Fruit fly (Drosophila melanogaster) whole organism, embryonic: ENCODE measurements around the gene CG9586.

Experiments
- BtbVII ChIP-seq: fragments of 200-800 bp; sonication (Bioruptor generic); optimal IDR thresholded peaks from 3 replicates; lab custom pipeline; 2017; ENCODE audit warnings: missing biosample characterization, mild to moderate bottlenecking, missing genetic modification characterization
- CG11695 ChIP-seq: fragments of 200-800 bp; sonication (Bioruptor generic); IDR thresholded peaks from 3 replicates; pipeline ENCODE4 v1.3.6; 2022; ENCODE audit warnings: missing biosample characterization, missing genetic modification characterization
- CG11696 ChIP-seq: fragments of 200-800 bp; sonication (Bioruptor generic); IDR thresholded peaks from 2 replicates; pipeline ENCODE4 v1.3.6; 2022; ENCODE audit warnings: missing biosample characterization, missing genetic modification characterization
- CG12155 ChIP-seq: fragments of 200-800 bp; sonication (Bioruptor generic); optimal IDR thresholded peaks from 3 replicates; lab custom pipeline; 2016; ENCODE audit warnings: missing biosample characterization, missing genetic modification characterization
- CG13296 ChIP-seq: fragments of 200-800 bp; sonication (Bioruptor generic); optimal IDR thresholded peaks from 3 replicates; lab custom pipeline; 2018; ENCODE audit warnings: missing biosample characterization, mild to moderate bottlenecking, missing genetic modification characterization
- CG14667 ChIP-seq: fragments of 200-800 bp; sonication (Bioruptor generic); IDR thresholded peaks from 2 replicates; pipeline ENCODE4 v1.3.6; 2022; ENCODE audit warnings: missing biosample characterization, missing genetic modification characterization
- CG17612 ChIP-seq: fragments of 200-800 bp; sonication (Bioruptor generic); IDR thresholded peaks from 2 replicates; pipeline ENCODE4 v1.3.6; 2022; ENCODE audit warnings: missing biosample characterization, missing genetic modification characterization
- CG17912 ChIP-seq: fragments of 200-800 bp; sonication (Bioruptor generic); optimal IDR thresholded peaks from 2 replicates; lab custom pipeline; 2018; ENCODE audit warnings: missing biosample characterization, mild to moderate bottlenecking, missing genetic modification characterization
- CG18599 ChIP-seq: fragments of 200-800 bp; sonication (Bioruptor generic); optimal IDR thresholded peaks from 3 replicates; lab custom pipeline; 2017; ENCODE audit warnings: missing biosample characterization, missing genetic modification characterization, mild to moderate bottlenecking, moderate library complexity, missing genetic modification reagents
- CG18764 ChIP-seq: fragments of 200-800 bp; sonication (Bioruptor generic); optimal IDR thresholded peaks from 3 replicates; lab custom pipeline; 2016; ENCODE audit warnings: missing biosample characterization, missing genetic modification characterization
- CG2678 ChIP-seq: fragments of 200-800 bp; sonication (Bioruptor generic); optimal IDR thresholded peaks from 3 replicates; lab custom pipeline; 2019; ENCODE audit warnings: missing biosample characterization, mild to moderate bottlenecking, missing genetic modification characterization, moderate library complexity
- CG32772 ChIP-seq: fragments of 200-800 bp; sonication (Bioruptor generic); IDR thresholded peaks from 2 replicates; pipeline ENCODE4 v1.3.6; 2022; ENCODE audit warnings: missing biosample characterization, missing genetic modification characterization
- CG33557 ChIP-seq: fragments of 200-800 bp; sonication (Bioruptor generic); optimal IDR thresholded peaks from 2 replicates; lab custom pipeline; 2019; ENCODE audit warnings: missing biosample characterization, mild to moderate bottlenecking, missing genetic modification characterization, moderate library complexity
- CG6689 ChIP-seq: fragments of 200-800 bp; sonication (Bioruptor generic); IDR thresholded peaks from 2 replicates; pipeline ENCODE4 v1.3.6; 2022; ENCODE audit warnings: missing biosample characterization, missing genetic modification characterization
- CG8359 ChIP-seq: fragments of 200-800 bp; sonication (Bioruptor generic); optimal IDR thresholded peaks from 2 replicates; lab custom pipeline; 2017; ENCODE audit warnings: missing biosample characterization, mild to moderate bottlenecking, missing genetic modification characterization, borderline replicate concordance
- CG8944 ChIP-seq: fragments of 200-800 bp; sonication (Bioruptor generic); optimal IDR thresholded peaks from 3 replicates; lab custom pipeline; 2016; ENCODE audit warnings: missing biosample characterization, missing genetic modification characterization
- CG9797 ChIP-seq: fragments of 200-800 bp; sonication (Bioruptor generic); optimal IDR thresholded peaks from 3 replicates; lab custom pipeline; 2018; ENCODE audit warnings: missing biosample characterization, mild to moderate bottlenecking, missing genetic modification characterization
- D ChIP-seq, 2 experiments: fragments of 200-800 bp in 1 of 2; fragments of >200 bp in 1 of 2; sonication (Bioruptor generic) in 1 of 2; optimal IDR thresholded peaks; 2 replicates in 1 of 2; 3 replicates in 1 of 2; lab custom pipeline; 2017; ENCODE audit warnings: mild to moderate bottlenecking in 1 of 2, missing biosample characterization in 1 of 2, missing genetic modification characterization in 1 of 2, missing genetic modification reagents in 1 of 2
- Dp ChIP-seq: fragments of 200-800 bp; sonication (Bioruptor generic); optimal IDR thresholded peaks from 2 replicates; lab custom pipeline; 2018; ENCODE audit warnings: missing biosample characterization, mild to moderate bottlenecking, missing genetic modification characterization, moderate library complexity
- Drgx ChIP-seq: fragments of 200-800 bp; sonication (Bioruptor generic); IDR thresholded peaks from 2 replicates; pipeline ENCODE4 v1.3.6; 2022; ENCODE audit warnings: missing biosample characterization, missing genetic modification characterization
- Fer1 ChIP-seq: fragments of 200-800 bp; sonication (Bioruptor generic); optimal IDR thresholded peaks from 2 replicates; lab custom pipeline; 2017; ENCODE audit warnings: missing biosample characterization, mild to moderate bottlenecking, missing genetic modification characterization
- Hey ChIP-seq: fragments of 200-800 bp; sonication (Bioruptor generic); optimal IDR thresholded peaks from 3 replicates; lab custom pipeline; 2018; ENCODE audit warnings: missing biosample characterization, mild to moderate bottlenecking, missing genetic modification characterization
- Hr3 ChIP-seq: fragments of 200-800 bp; sonication (Bioruptor generic); optimal IDR thresholded peaks from 3 replicates; lab custom pipeline; 2016; ENCODE audit warnings: missing biosample characterization, missing genetic modification characterization
- Meics ChIP-seq: fragments of 200-800 bp; sonication (Bioruptor generic); optimal IDR thresholded peaks from 2 replicates; lab custom pipeline; 2017; ENCODE audit warnings: missing biosample characterization, mild to moderate bottlenecking, missing genetic modification characterization
- Oaz ChIP-seq: fragments of 200-800 bp; sonication (Bioruptor generic); IDR thresholded peaks from 2 replicates; pipeline ENCODE4 v1.3.6; 2022; ENCODE audit warnings: missing biosample characterization, missing genetic modification characterization
- Oli ChIP-seq: fragments of 200-800 bp; sonication (Bioruptor generic); optimal IDR thresholded peaks from 2 replicates; lab custom pipeline; 2018; ENCODE audit warnings: missing biosample characterization, mild to moderate bottlenecking, missing genetic modification characterization, moderate library complexity
- Pdp1 ChIP-seq, 2 experiments: fragments of 200-800 bp; sonication (Bioruptor generic); optimal IDR thresholded peaks; 3 replicates each; lab custom pipeline; 2016; ENCODE audit warnings: missing biosample characterization in 2 of 2, missing genetic modification characterization in 2 of 2, mild to moderate bottlenecking in 1 of 2, moderate library complexity in 1 of 2
- Poxn ChIP-seq: fragments of 200-800 bp; sonication (Bioruptor generic); IDR thresholded peaks from 2 replicates; pipeline ENCODE4 v1.3.6; 2022; ENCODE audit warnings: missing biosample characterization, missing genetic modification characterization
- Sry-β ChIP-seq: fragments of 200-800 bp; sonication (Bioruptor generic); optimal IDR thresholded peaks from 2 replicates; lab custom pipeline; 2018; ENCODE audit warnings: missing biosample characterization, mild to moderate bottlenecking, missing genetic modification characterization, moderate library complexity
- Taf1 ChIP-seq: fragments of 200-800 bp; sonication (Bioruptor generic); IDR thresholded peaks from 2 replicates; pipeline ENCODE4 v1.3.6; 2022; ENCODE audit warnings: missing biosample characterization, missing genetic modification characterization
- Xrp1 ChIP-seq: fragments of 200-800 bp; sonication (Bioruptor generic); IDR thresholded peaks from 2 replicates; pipeline ENCODE4 v1.3.6; 2022; ENCODE audit warnings: missing biosample characterization, missing genetic modification characterization
- al ChIP-seq: fragments of 200-800 bp; sonication (Bioruptor generic); IDR thresholded peaks from 2 replicates; pipeline ENCODE4 v1.3.6; 2022; ENCODE audit warnings: missing biosample characterization, missing genetic modification characterization
- btn ChIP-seq: fragments of 200-800 bp; sonication (Bioruptor generic); optimal IDR thresholded peaks from 2 replicates; lab custom pipeline; 2016; ENCODE audit warnings: missing biosample characterization, missing genetic modification characterization
- caup ChIP-seq: fragments of 200-800 bp; sonication (Bioruptor generic); optimal IDR thresholded peaks from 3 replicates; lab custom pipeline; 2017; ENCODE audit warnings: missing biosample characterization, mild to moderate bottlenecking, missing genetic modification characterization, moderate library complexity; ENCODE audit not compliant: severe bottlenecking
- croc ChIP-seq: fragments of 200-800 bp; sonication (Bioruptor generic); conservative IDR thresholded peaks from 3 replicates; pipeline ENCODE4 v1.3.6; 2022; ENCODE audit warnings: missing biosample characterization, missing genetic modification characterization
- ems ChIP-seq: fragments of 200-800 bp; sonication (Bioruptor generic); optimal IDR thresholded peaks from 3 replicates; lab custom pipeline; 2016; ENCODE audit warnings: missing biosample characterization, missing genetic modification characterization
- en ChIP-seq: fragments of 200-800 bp; sonication (Bioruptor generic); optimal IDR thresholded peaks from 2 replicates; lab custom pipeline; 2016; ENCODE audit warnings: missing biosample characterization, missing genetic modification characterization
- eyg ChIP-seq: fragments of 200-800 bp; sonication (Bioruptor generic); optimal IDR thresholded peaks from 3 replicates; lab custom pipeline; 2016; ENCODE audit warnings: missing biosample characterization, missing genetic modification characterization
- grau ChIP-seq: fragments of 200-800 bp; optimal IDR thresholded peaks from 3 replicates; lab custom pipeline; 2019; ENCODE audit warnings: missing biosample characterization, mild to moderate bottlenecking, missing genetic modification characterization, moderate library complexity
- gt ChIP-seq: fragments of 200-800 bp; sonication (Bioruptor generic); IDR thresholded peaks from 2 replicates; pipeline ENCODE4 v1.3.6; 2022; ENCODE audit warnings: missing biosample characterization, missing genetic modification characterization
- lola ChIP-seq, 3 experiments: fragments of >200 bp in 2 of 3; fragments of 200-800 bp in 1 of 3; sonication (Bioruptor generic) in 1 of 3; optimal IDR thresholded peaks; 2 replicates each; lab custom pipeline; 2017 to 2019; ENCODE audit warnings: missing biosample characterization in 3 of 3, missing genetic modification characterization in 3 of 3, mild to moderate bottlenecking in 1 of 3, moderate library complexity in 1 of 3
- nerfin-2 ChIP-seq: fragments of 200-800 bp; sonication (Bioruptor generic); IDR thresholded peaks from 2 replicates; pipeline ENCODE4 v1.3.6; 2022; ENCODE audit warnings: missing biosample characterization, missing genetic modification characterization; ENCODE audit not compliant: partially characterized antibody
- pb ChIP-seq: fragments of 200-800 bp; sonication (Bioruptor generic); optimal IDR thresholded peaks from 3 replicates; lab custom pipeline; 2016; ENCODE audit warnings: missing biosample characterization, missing genetic modification characterization
- pita ChIP-seq: fragments of 200-800 bp; sonication (Bioruptor generic); optimal IDR thresholded peaks from 2 replicates; lab custom pipeline; 2017; ENCODE audit warnings: missing biosample characterization, mild to moderate bottlenecking, missing genetic modification characterization
- sens ChIP-seq: fragments of 200-800 bp; sonication (Bioruptor generic); peaks from one replicate; lab custom pipeline; 2016; ENCODE audit warnings: missing biosample characterization, missing genetic modification characterization
- seq ChIP-seq: fragments of 200-800 bp; sonication (Bioruptor generic); IDR thresholded peaks from 2 replicates; pipeline ENCODE4 v1.3.6; 2022; ENCODE audit warnings: missing biosample characterization, missing genetic modification characterization
- shn ChIP-seq: fragments of 200-800 bp; sonication (Bioruptor generic); optimal IDR thresholded peaks from 3 replicates; lab custom pipeline; 2016; ENCODE audit warnings: missing biosample characterization, missing genetic modification characterization
- sqz ChIP-seq: fragments of 200-800 bp; sonication (Bioruptor generic); optimal IDR thresholded peaks from 3 replicates; lab custom pipeline; 2018; ENCODE audit warnings: missing biosample characterization, mild to moderate bottlenecking, missing genetic modification characterization
- tap ChIP-seq: fragments of 200-800 bp; optimal IDR thresholded peaks from 3 replicates; lab custom pipeline; 2019; ENCODE audit warnings: missing biosample characterization, mild to moderate bottlenecking, missing genetic modification characterization, moderate library complexity
- vvl ChIP-seq: fragments of 200-800 bp; sonication (Bioruptor generic); IDR thresholded peaks from 2 replicates; pipeline ENCODE4 v1.3.6; 2022; ENCODE audit warnings: missing biosample characterization, missing genetic modification characterization

CG9586 gene

dm6 chr2L:9133169-9133568, 33.1 kb downstream of the CG9586 start (continued):
- TF ChIP-seq CG18764 (GFP tag; lab: Kevin White, UChicago) (peak; percentile 33), croc (peak; percentile 63), nerfin-2 (GFP tag; lab: Robert Waterston, UW) (no peak), Xrp1 (GFP tag; lab: Robert Waterston, UW) (peak; percentile 89), en (GFP tag; lab: Kevin White, UChicago) (no peak), eyg (no peak), pita (GFP tag; lab: Kevin White, UChicago) (no peak), CG14667 (GFP tag; lab: Robert Waterston, UW) (no peak; the same call in 1 of the 2 replicates), Oli (tag; lab: Kevin White, UChicago) (peak; percentile 78), Taf1 (GFP tag; lab: Robert Waterston, UW) (no peak), sens (GFP tag; lab: Kevin White, UChicago) (peak; percentile 84), CG12155 (GFP tag; lab: Kevin White, UChicago) (peak; percentile 38), CG17912 (no peak), pb (GFP tag; lab: Kevin White, UChicago) (no peak), Dp (GFP tag; lab: Kevin White, UChicago) (no peak), CG13296 (GFP tag; lab: Kevin White, UChicago) (peak; percentile 60), CG11695 (GFP tag; lab: Robert Waterston, UW) (peak; percentile 70; the same call in 1 of the 3 replicates), gt (GFP tag; lab: Robert Waterston, UW) (peak; percentile 57; the same call in 1 of the 2 replicates), Meics (GFP tag; lab: Kevin White, UChicago) (peak; percentile 43), CG32772 (peak; percentile 72), Hey (tag; lab: Kevin White, UChicago) (no peak), CG8359 (GFP tag; lab: Kevin White, UChicago) (peak; percentile 23), CG18599 (GFP tag; lab: Kevin White, UChicago) (peak; percentile 71), CG33557 (GFP tag; lab: Kevin White, UChicago) (peak; percentile 78), Sry-β (GFP tag; lab: Kevin White, UChicago) (no peak), Hr3 (peak; percentile 70), vvl (GFP tag; lab: Robert Waterston, UW) (peak; percentile 88), grau (peak; percentile 80), lola (GFP tag; optimal IDR thresholded peaks at IDR 0.05; lab: Kevin White, UChicago) (peak in 1 of 3 experiments; percentile 83), shn (GFP tag; lab: Kevin White, UChicago) (no peak), Fer1 (peak; percentile 68), seq (GFP tag; lab: Robert Waterston, UW) (no peak), CG6689 (GFP tag; lab: Robert Waterston, UW) (peak; percentile 76), CG11696 (peak; percentile 38; the same call in 1 of the 2 replicates), D (optimal IDR thresholded peaks at IDR 0.05; lab: Kevin White, UChicago) (no peak), D (GFP tag; optimal IDR thresholded peaks at IDR 0.05; lab: Kevin White, UChicago) (peak; percentile 83), btn (GFP tag; lab: Kevin White, UChicago) (no peak), caup (GFP tag; lab: Kevin White, UChicago) (peak; percentile 12), CG8944 (GFP tag; lab: Kevin White, UChicago) (no peak), Drgx (GFP tag; lab: Robert Waterston, UW) (peak; percentile 56), CG2678 (tag; lab: Kevin White, UChicago) (peak; percentile 85), sqz (GFP tag; lab: Kevin White, UChicago) (peak; percentile 43), Oaz (GFP tag; lab: Robert Waterston, UW) (no peak), CG17612 (GFP tag; lab: Robert Waterston, UW) (no peak), al (GFP tag; lab: Robert Waterston, UW) (no peak), CG9797 (GFP tag; lab: Kevin White, UChicago) (no peak), ems (GFP tag; lab: Kevin White, UChicago) (no peak), tap (peak; percentile 85), BtbVII (GFP tag; lab: Kevin White, UChicago) (peak; percentile 37), Pdp1 (GFP tag; optimal IDR thresholded peaks at IDR 0.05; lab: Kevin White, UChicago) (peak in 1 of 2 experiments; percentile 29), Poxn (GFP tag; lab: Robert Waterston, UW) (no peak)
